Fruit fly (Drosophila melanogaster) whole organism, pupa: ENCODE data around the gene CG10353.

Experiments used
- CG10348 ChIP-seq: fragments of 200-800 bp; sonication (Bioruptor generic); IDR thresholded peaks from 2 replicates; pipeline ENCODE4 v1.3.6; 2022; ENCODE audit warnings: missing biosample characterization, missing genetic modification characterization
- CG12605 ChIP-seq: fragments of 200-800 bp; sonication (Bioruptor generic); IDR thresholded peaks from 2 replicates; pipeline ENCODE4 v1.3.6; 2022; ENCODE audit warnings: missing biosample characterization, missing genetic modification characterization
- CG13204 ChIP-seq: fragments of 200-800 bp; sonication (Bioruptor generic); optimal IDR thresholded peaks from 2 replicates; lab custom pipeline; 2018; ENCODE audit warnings: missing biosample characterization, mild to moderate bottlenecking, missing genetic modification characterization, moderate library complexity
- CG14655 ChIP-seq: fragments of 200-800 bp; sonication (Bioruptor generic); optimal IDR thresholded peaks from 3 replicates; lab custom pipeline; 2017; ENCODE audit warnings: mild to moderate bottlenecking, missing biosample characterization, missing genetic modification reagents, missing genetic modification characterization
- CG15710 ChIP-seq: fragments of 200-800 bp; sonication (Bioruptor generic); optimal IDR thresholded peaks from 2 replicates; lab custom pipeline; 2018; ENCODE audit warnings: missing biosample characterization, mild to moderate bottlenecking, missing genetic modification characterization, moderate library complexity
- CG17806 ChIP-seq: fragments of 200-800 bp; sonication (Bioruptor generic); optimal IDR thresholded peaks from 2 replicates; lab custom pipeline; 2018; ENCODE audit warnings: missing biosample characterization, mild to moderate bottlenecking, missing genetic modification characterization, moderate library complexity
- CG32121 ChIP-seq: fragments of 200-800 bp; sonication (Bioruptor generic); IDR thresholded peaks from 2 replicates; pipeline ENCODE4 v1.3.6; 2022; ENCODE audit warnings: missing biosample characterization, missing genetic modification characterization
- CG34367 ChIP-seq: fragments of 200-800 bp; sonication (Bioruptor generic); optimal IDR thresholded peaks from 2 replicates; lab custom pipeline; 2018; ENCODE audit warnings: missing biosample characterization, mild to moderate bottlenecking, missing genetic modification characterization
- CG4496 ChIP-seq: fragments of 200-800 bp; sonication (Bioruptor generic); IDR thresholded peaks from 3 replicates; pipeline ENCODE4 v1.3.6; 2022; ENCODE audit warnings: missing biosample characterization, missing genetic modification characterization
- CG8159 ChIP-seq: fragments of 200-800 bp; sonication (Bioruptor generic); optimal IDR thresholded peaks from 3 replicates; lab custom pipeline; 2018; ENCODE audit warnings: missing biosample characterization, mild to moderate bottlenecking, missing genetic modification characterization, moderate library complexity
- CG8301 ChIP-seq: fragments of 200-800 bp; sonication (Bioruptor generic); optimal IDR thresholded peaks from 2 replicates; lab custom pipeline; 2018; ENCODE audit warnings: missing biosample characterization, mild to moderate bottlenecking, missing genetic modification characterization
- D1 ChIP-seq: fragments of 200-800 bp; sonication (Bioruptor generic); optimal IDR thresholded peaks from 2 replicates; lab custom pipeline; 2018; ENCODE audit warnings: missing biosample characterization, mild to moderate bottlenecking, missing genetic modification characterization, moderate library complexity
- EcR ChIP-seq: fragments of 200-800 bp; sonication (Bioruptor generic); optimal IDR thresholded peaks from 3 replicates; lab custom pipeline; 2019; ENCODE audit warnings: missing biosample characterization, missing genetic modification characterization, mild to moderate bottlenecking, moderate library complexity, missing genetic modification reagents
- Ets98B ChIP-seq: fragments of 200-800 bp; sonication (Bioruptor generic); IDR thresholded peaks from 2 replicates; pipeline ENCODE4 v1.3.6; 2022; ENCODE audit warnings: missing biosample characterization, missing genetic modification characterization
- Pif1B ChIP-seq: fragments of 200-800 bp; sonication (Bioruptor generic); optimal IDR thresholded peaks from 3 replicates; lab custom pipeline; 2016; ENCODE audit warnings: missing biosample characterization, missing genetic modification characterization
- Snoo ChIP-seq: fragments of 200-800 bp; sonication (Bioruptor generic); optimal IDR thresholded peaks from 3 replicates; lab custom pipeline; 2017; ENCODE audit warnings: missing biosample characterization, mild to moderate bottlenecking, missing genetic modification characterization, inconsistent platforms
- fd96Ca ChIP-seq: fragments of 200-800 bp; sonication (Bioruptor generic); IDR thresholded peaks from 3 replicates; pipeline ENCODE4 v1.3.6; 2022; ENCODE audit warnings: missing biosample characterization, missing genetic modification characterization
- gl ChIP-seq: fragments of 200-800 bp; sonication (Bioruptor generic); optimal IDR thresholded peaks from 2 replicates; lab custom pipeline; 2018; ENCODE audit warnings: missing biosample characterization, mild to moderate bottlenecking, missing genetic modification characterization
- rn ChIP-seq: fragments of 200-800 bp; sonication (Bioruptor generic); IDR thresholded peaks from 2 replicates; pipeline ENCODE4 v1.3.6; 2022; ENCODE audit warnings: missing biosample characterization, missing genetic modification characterization

The CG10353 gene

DNA sequence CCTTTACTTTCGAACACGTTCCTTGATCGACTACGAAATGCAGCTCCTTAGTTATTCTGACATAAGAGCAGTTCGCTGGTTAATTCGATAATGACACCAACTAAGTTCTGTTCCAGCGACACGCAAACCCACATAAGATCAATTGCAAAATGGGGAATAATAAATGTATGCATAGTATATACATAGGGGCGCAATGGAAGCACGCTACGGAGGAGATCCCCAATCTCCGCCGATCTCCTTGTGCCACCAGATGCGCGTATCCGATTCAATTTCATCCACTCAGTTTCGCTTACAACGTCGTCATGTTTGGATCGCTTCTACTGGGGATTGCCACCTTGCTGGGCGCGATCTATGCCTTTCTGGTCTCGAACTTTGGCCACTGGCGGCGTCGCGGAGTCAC is 47.7 kb downstream of the CG10353 start, which contains the start of gene Cyp28c1:
Cyp28c1 (plus strand) TSS at position 301 of the 400 bp plus-strand sequence.
- TF ChIP-seq CG15710 (tag; lab: Kevin White, UChicago) (no peak), EcR (no peak), Ets98B (no peak), CG10348 (GFP tag; lab: Robert Waterston, UW) (no peak), CG4496 (GFP tag; lab: Robert Waterston, UW) (no peak), Snoo (tag; lab: Kevin White, UChicago) (no peak), CG8159 (tag; lab: Kevin White, UChicago) (no peak), CG34367 (tag; lab: Kevin White, UChicago) (no peak), CG17806 (no peak), CG32121 (no peak), rn (GFP tag; lab: Robert Waterston, UW) (no peak), D1 (tag; lab: Kevin White, UChicago) (no peak), CG8301 (tag; lab: Kevin White, UChicago) (no peak), gl (tag; lab: Kevin White, UChicago) (no peak), fd96Ca (GFP tag; lab: Robert Waterston, UW) (no peak)

DNA sequence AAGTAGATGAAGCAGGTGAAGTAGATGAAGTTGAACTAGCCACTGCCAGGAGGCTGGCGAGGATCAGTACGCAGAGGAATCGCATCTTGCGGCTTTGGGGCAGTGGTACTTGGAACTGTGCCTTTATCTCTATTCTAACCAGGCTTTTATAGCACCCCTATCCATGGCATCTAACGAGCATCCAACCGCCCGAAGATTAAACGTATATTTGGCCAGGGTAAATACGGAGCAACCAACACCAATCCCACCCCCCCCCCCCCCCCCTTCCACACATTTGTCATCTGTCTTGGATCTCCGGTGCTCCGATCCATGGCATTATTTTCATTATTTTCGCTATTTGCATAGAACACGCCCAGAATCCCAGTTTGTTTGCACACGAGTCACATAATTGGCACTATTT is 49.0 kb downstream of the CG10353 start, which contains the start of gene CG15741:
CG15741 (minus strand) TSS at position 101 of the 400 bp plus-strand sequence.
- TF ChIP-seq Snoo (tag; lab: Kevin White, UChicago) (no peak), rn (GFP tag; lab: Robert Waterston, UW) (no peak), gl (tag; lab: Kevin White, UChicago) (no peak), CG13204 (no peak), CG4496 (GFP tag; lab: Robert Waterston, UW) (no peak), CG14655 (no peak), CG8301 (tag; lab: Kevin White, UChicago) (no peak), CG34367 (tag; lab: Kevin White, UChicago) (no peak), CG32121 (no peak), CG15710 (tag; lab: Kevin White, UChicago) (no peak)

DNA sequence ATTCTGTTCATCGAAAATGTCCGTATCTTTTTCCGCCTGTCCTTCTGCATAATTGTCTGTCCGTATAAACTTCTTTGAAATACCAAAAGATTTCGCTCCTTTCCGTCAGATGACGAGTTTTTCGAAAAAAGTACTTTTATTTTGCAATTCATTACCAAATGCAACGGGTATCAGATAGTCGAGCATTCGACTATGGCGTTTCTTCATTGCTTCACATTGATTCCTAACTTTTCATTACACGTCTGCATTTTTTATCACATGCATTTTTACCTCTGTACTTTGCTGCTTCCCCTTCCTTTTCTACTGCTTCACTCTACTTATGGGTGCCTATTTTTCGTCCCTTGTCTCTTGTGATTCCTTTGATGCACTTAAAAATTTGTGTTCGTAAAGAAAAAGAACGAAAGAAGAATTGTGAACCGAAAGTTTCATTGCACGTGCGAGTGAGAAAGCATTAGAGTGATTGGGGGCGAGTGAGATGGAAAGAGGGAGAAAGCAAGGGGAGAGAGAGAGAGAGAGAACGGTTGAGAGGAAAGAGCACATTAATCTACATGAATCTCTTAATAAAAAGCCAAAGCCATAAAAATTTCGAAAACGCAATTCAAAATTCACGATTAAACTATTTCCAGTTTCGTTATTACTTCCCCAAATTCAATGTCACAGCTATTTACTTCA is 58.5 kb downstream of the CG10353 start:
- TF ChIP-seq CG4496 (GFP tag; lab: Robert Waterston, UW) = no peak
- TF ChIP-seq CG10348 (GFP tag; lab: Robert Waterston, UW) = no peak
- TF ChIP-seq CG12605 (GFP tag; lab: Robert Waterston, UW) = no peak
- no peak for TF ChIP-seq Ets98B
- no peak for TF ChIP-seq Pif1B
- no peak for TF ChIP-seq CG34367 (tag; lab: Kevin White, UChicago)
- no peak for TF ChIP-seq CG15710 (tag; lab: Kevin White, UChicago)
- TF ChIP-seq gl (tag; lab: Kevin White, UChicago) = no peak
- no peak for TF ChIP-seq CG8159 (tag; lab: Kevin White, UChicago)
- no peak for TF ChIP-seq EcR
- no peak for TF ChIP-seq CG13204
- TF ChIP-seq CG8301 (tag; lab: Kevin White, UChicago) = no peak
- TF ChIP-seq, all 21 proteins: peak for 0
